Worm (Caenorhabditis elegans) whole organism, L4 larva: ENCODE results near the gene orc-2.

Experiments
- aly-2 ChIP-seq: sonication (generic microtip); optimal IDR thresholded peaks from 2 replicates; lab custom pipeline; 2018; ENCODE audit warnings: missing biosample characterization, missing genetic modification characterization
- ama-1 ChIP-seq: fragments of 150-350 bp; optimal IDR thresholded peaks from 2 replicates; lab custom pipeline; 2014; ENCODE audit warnings: inconsistent platforms, mixed read lengths
- fos-1 ChIP-seq: fragments of 150-350 bp; optimal IDR thresholded peaks from 2 replicates; lab custom pipeline; 2014; ENCODE audit warnings: missing biosample characterization, missing genetic modification characterization
- lin-39 ChIP-seq: fragments of 150-350 bp; optimal IDR thresholded peaks from 2 replicates; lab custom pipeline; 2014; ENCODE audit warnings: missing biosample characterization, missing genetic modification reagents, missing genetic modification characterization
- nhr-237 ChIP-seq: sonication (generic microtip); optimal IDR thresholded peaks from 2 replicates; lab custom pipeline; 2017; ENCODE audit warnings: missing biosample characterization, missing genetic modification characterization
- nhr-28 ChIP-seq: fragments of 150-350 bp; optimal IDR thresholded peaks from 2 replicates; lab custom pipeline; 2014; ENCODE audit warnings: missing biosample characterization, missing genetic modification characterization
- unc-130 ChIP-seq: sonication (generic microtip); optimal IDR thresholded peaks from 2 replicates; lab custom pipeline; 2016; ENCODE audit warnings: missing genetic modification reagents, missing genetic modification characterization, missing compliant biosample characterization

ce11 chrII:10887097-10887496, 13.4 kb downstream of the orc-2 start:
- peak; percentile 93 for TF ChIP-seq nhr-28 (tag; lab: Kevin White, UChicago)
- no peak for TF ChIP-seq aly-2 (tag; lab: Kevin White, UChicago)
- TF ChIP-seq ama-1, result no peak
- TF ChIP-seq unc-130 (GFP tag; lab: Kevin White, UChicago), result no peak
- no peak for TF ChIP-seq nhr-237
- no peak for TF ChIP-seq fos-1 (tag; lab: Kevin White, UChicago)
- TF ChIP-seq lin-39, result no peak
